Fruit fly (Drosophila melanogaster): ENCODE data around the gene CG17270.

- no peak for TF ChIP-seq CG3919 (GFP tag; optimal IDR thresholded peaks at IDR 0.05)
- TF ChIP-seq CG32006 (GFP tag; optimal IDR thresholded peaks at IDR 0.05), result no peak
- TF ChIP-seq spab (GFP tag; optimal IDR thresholded peaks at IDR 0.05), result no peak
- TF ChIP-seq achi (GFP tag; optimal IDR thresholded peaks at IDR 0.05), result no peak
- no peak for TF ChIP-seq Smox (GFP tag; optimal IDR thresholded peaks at IDR 0.05)
- no peak for TF ChIP-seq cyc (GFP tag; optimal IDR thresholded peaks at IDR 0.05)
- TF ChIP-seq CG8119 (GFP tag; IDR thresholded peaks at IDR 0.05), result no peak
- no peak for TF ChIP-seq CG3032 (tag; optimal IDR thresholded peaks at IDR 0.05)
- no peak for TF ChIP-seq topi (GFP tag; optimal IDR thresholded peaks at IDR 0.05)
- no peak for TF ChIP-seq fkh (GFP tag; optimal IDR thresholded peaks at IDR 0.05)
- TF ChIP-seq CG1621 (tag; optimal IDR thresholded peaks at IDR 0.05), result no peak
- no peak for TF ChIP-seq OdsH (GFP tag; optimal IDR thresholded peaks at IDR 0.05)
- no peak for TF ChIP-seq CG16779 (tag; optimal IDR thresholded peaks at IDR 0.05)
- no peak for TF ChIP-seq Lpt (GFP tag; optimal IDR thresholded peaks at IDR 0.05)
Measured at dm6 chr3R:20779545-20779944, 39.2 kb downstream of the CG17270 start.
